Worm (Caenorhabditis elegans) whole organism, midembryonic: ENCODE results near the gene F54B11.10.

ENCODE experiments used
- T22C8.4 ChIP-seq: fragments of 200-800 bp; sonication (Bioruptor generic); IDR thresholded peaks from 2 replicates; pipeline ENCODE4 v1.3.6; 2022; ENCODE audit warnings: missing genetic modification characterization, missing compliant biosample characterization
- cog-1 ChIP-seq: sonication (generic microtip); optimal IDR thresholded peaks from 2 replicates; lab custom pipeline; 2016; ENCODE audit warnings: missing genetic modification characterization, missing compliant biosample characterization
- flt-1 ChIP-seq: fragments of 200-800 bp; sonication (Bioruptor generic); IDR thresholded peaks from 2 replicates; pipeline ENCODE4 v1.3.6; 2022; ENCODE audit warnings: missing genetic modification characterization, missing compliant biosample characterization
- klf-2 ChIP-seq: fragments of 200-800 bp; sonication (Bioruptor generic); conservative IDR thresholded peaks from 2 replicates; pipeline ENCODE4 v1.3.6; 2022; ENCODE audit warnings: missing genetic modification reagents, missing genetic modification characterization, missing compliant biosample characterization
- med-1 ChIP-seq: sonication (generic microtip); optimal IDR thresholded peaks from 2 replicates; lab custom pipeline; 2017; ENCODE audit warnings: missing genetic modification characterization, mild to moderate bottlenecking, missing compliant biosample characterization, antibody characterized with exemption, missing genetic modification reagents; ENCODE audit not compliant: insufficient read depth
- ref-1 ChIP-seq: fragments of 200-800 bp; sonication (Bioruptor generic); conservative IDR thresholded peaks from 2 replicates; pipeline ENCODE4 v1.3.6; 2022; ENCODE audit warnings: missing genetic modification reagents, missing genetic modification characterization, missing compliant biosample characterization
- tab-1 ChIP-seq: fragments of 200-800 bp; sonication (Bioruptor generic); IDR thresholded peaks from 2 replicates; pipeline ENCODE4 v1.3.6; 2022; ENCODE audit warnings: missing genetic modification characterization, missing compliant biosample characterization
- ztf-23 ChIP-seq: fragments of 200-800 bp; sonication (Bioruptor generic); IDR thresholded peaks from 2 replicates; pipeline ENCODE4 v1.3.6; 2022; ENCODE audit warnings: missing genetic modification reagents, missing genetic modification characterization, missing compliant biosample characterization
- ztf-29 ChIP-seq: fragments of 200-800 bp; sonication (Bioruptor generic); IDR thresholded peaks from 2 replicates; pipeline ENCODE4 v1.3.6; 2022; ENCODE audit warnings: missing genetic modification reagents, missing genetic modification characterization, missing compliant biosample characterization

The F54B11.10 gene

DNA sequence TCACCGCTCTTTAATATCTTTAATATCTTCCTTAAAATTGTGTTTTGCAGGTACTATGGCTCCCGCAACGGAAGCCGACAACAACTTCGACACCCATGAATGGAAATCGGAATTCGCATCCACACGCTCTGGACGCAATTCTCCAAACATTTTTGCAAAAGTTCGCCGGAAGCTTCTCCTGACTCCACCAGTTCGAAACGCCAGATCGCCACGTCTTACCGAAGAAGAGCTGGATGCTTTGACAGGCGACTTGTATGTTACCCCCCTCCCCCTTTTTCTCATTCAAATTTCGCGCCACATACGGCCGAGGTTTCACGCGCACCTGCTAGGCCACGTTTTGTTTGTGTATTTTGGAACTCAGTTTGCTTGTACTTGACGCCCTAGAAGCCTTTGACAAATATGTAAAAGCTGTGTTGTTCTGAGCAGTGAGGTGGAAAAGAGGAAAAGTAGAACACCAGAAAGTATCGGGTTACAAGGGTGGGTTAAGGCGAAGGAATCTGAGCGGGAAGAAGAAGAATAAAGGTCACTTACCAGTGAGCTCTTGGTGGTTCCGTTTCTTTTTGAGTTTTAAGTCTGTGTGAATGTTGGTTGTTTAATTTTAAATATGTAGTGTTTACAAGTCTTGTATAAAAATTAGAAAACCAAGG is 2.9 kb downstream of the F54B11.10 start, which contains the start of gene unc-84:
TSS of gene unc-84 (plus strand) at position 51 of the 647 bp plus-strand sequence.
- TF ChIP-seq cog-1 (tag; lab: Kevin White, UChicago) = no peak
- TF ChIP-seq flt-1 (GFP tag; lab: Robert Waterston, UW) = peak; percentile 42; the same call in 1 of the 2 replicates
- TF ChIP-seq tab-1 (GFP tag; lab: Robert Waterston, UW) = 0 out of 2 replicates have a peak, but pooled peaks have one; percentile 39
- TF ChIP-seq med-1 = no peak
- no peak for TF ChIP-seq ref-1
- no peak for TF ChIP-seq ztf-29 (GFP tag; lab: Robert Waterston, UW)

DNA sequence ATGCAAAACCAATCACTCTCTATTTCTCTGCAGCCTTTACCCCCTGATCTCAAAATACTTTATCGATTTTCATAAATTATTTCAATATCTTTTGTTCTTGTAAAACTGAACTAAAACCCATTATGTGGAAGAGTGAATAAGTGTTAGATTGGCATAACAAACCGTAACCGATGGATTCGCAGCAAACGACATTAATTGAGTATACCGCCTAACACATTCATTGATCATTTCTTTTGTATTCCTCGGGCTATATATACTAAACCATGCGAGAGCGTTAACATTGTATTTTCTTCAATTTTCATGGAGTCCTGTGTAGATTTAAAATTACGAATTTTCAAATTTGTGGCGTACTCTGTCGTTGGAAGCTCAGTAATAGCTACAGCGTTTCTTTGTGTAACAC is 7.8 kb downstream of the F54B11.10 start, which contains the start of gene col-9:
TSS of gene col-9 (plus strand) at position 301 of the 400 bp plus-strand sequence.
- TF ChIP-seq flt-1 (GFP tag; lab: Robert Waterston, UW) = no peak

- TF ChIP-seq cog-1 (tag; lab: Kevin White, UChicago) (no peak), med-1 (no peak), klf-2 (GFP tag; lab: Robert Waterston, UW) (no peak), ztf-29 (GFP tag; lab: Robert Waterston, UW) (no peak), ref-1 (no peak), tab-1 (GFP tag; lab: Robert Waterston, UW) (no peak), ztf-23 (no peak), T22C8.4 (GFP tag; lab: Robert Waterston, UW) (no peak), flt-1 (GFP tag; lab: Robert Waterston, UW) (no peak)
Measured at ce11 chrX:13590688-13591087, 8.8 kb downstream of the F54B11.10 start.

- no peak for TF ChIP-seq ref-1
- TF ChIP-seq flt-1 (GFP tag; lab: Robert Waterston, UW) = no peak
- no peak for TF ChIP-seq tab-1 (GFP tag; lab: Robert Waterston, UW)
- no peak for TF ChIP-seq klf-2 (GFP tag; lab: Robert Waterston, UW)
Measured at ce11 chrX:13591175-13591574, 9.3 kb downstream of the F54B11.10 start, which contains the start of gene col-44. Gene col-44 (plus strand): TSS chrX:13591475.

DNA sequence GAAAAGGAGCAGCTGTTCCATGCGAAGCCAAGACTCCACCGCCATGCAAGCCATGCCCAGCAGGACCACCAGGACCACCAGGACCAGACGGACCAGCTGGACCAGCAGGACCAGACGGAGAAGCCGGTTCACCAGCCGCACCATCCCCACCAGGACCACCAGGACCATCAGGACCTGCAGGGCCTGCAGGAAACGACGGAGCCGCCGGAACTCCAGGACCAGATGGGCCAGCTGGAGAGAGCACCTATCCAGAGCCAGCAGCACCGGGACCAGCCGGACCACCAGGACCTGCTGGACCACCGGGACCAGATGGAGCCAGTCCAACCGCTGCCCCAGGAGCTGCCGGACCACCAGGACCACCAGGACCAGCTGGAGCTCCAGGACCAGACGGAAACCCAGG is 10.0 kb downstream of the F54B11.10 start:
- TF ChIP-seq ref-1 (no peak), cog-1 (tag; lab: Kevin White, UChicago) (no peak), flt-1 (GFP tag; lab: Robert Waterston, UW) (no peak), ztf-23 (no peak), T22C8.4 (GFP tag; lab: Robert Waterston, UW) (no peak), klf-2 (GFP tag; lab: Robert Waterston, UW) (no peak), med-1 (no peak), tab-1 (GFP tag; lab: Robert Waterston, UW) (no peak), ztf-29 (GFP tag; lab: Robert Waterston, UW) (no peak)

DNA sequence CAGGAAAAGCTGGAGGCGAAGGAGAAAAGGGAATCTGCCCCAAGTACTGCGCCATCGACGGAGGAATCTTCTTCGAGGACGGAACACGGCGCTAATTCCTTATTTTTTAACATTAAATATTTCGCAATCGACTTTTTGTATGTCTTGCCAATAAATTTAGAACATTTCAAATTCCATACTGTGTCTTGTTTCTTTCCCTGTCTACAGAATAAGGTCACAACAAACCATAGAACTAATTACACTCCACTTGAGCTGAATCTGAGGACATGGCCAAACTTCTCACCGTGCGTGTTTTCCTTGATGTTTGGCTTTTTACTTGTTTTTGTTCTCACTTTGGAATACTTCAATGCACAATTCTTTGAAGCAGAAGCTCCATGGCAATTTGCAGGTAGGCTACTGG is 10.4 kb downstream of the F54B11.10 start, which contains the start of gene F54B11.4:
TSS of gene F54B11.4 (plus strand) at position 301 of the 400 bp plus-strand sequence.
- TF ChIP-seq ztf-29 (GFP tag; lab: Robert Waterston, UW) = no peak
- TF ChIP-seq tab-1 (GFP tag; lab: Robert Waterston, UW) = no peak
- TF ChIP-seq med-1 = no peak
- no peak for TF ChIP-seq klf-2 (GFP tag; lab: Robert Waterston, UW)
- no peak for TF ChIP-seq ztf-23
- no peak for TF ChIP-seq cog-1 (tag; lab: Kevin White, UChicago)
- TF ChIP-seq ref-1 = no peak
- TF ChIP-seq flt-1 (GFP tag; lab: Robert Waterston, UW) = no peak
- no peak for TF ChIP-seq T22C8.4 (GFP tag; lab: Robert Waterston, UW)

DNA sequence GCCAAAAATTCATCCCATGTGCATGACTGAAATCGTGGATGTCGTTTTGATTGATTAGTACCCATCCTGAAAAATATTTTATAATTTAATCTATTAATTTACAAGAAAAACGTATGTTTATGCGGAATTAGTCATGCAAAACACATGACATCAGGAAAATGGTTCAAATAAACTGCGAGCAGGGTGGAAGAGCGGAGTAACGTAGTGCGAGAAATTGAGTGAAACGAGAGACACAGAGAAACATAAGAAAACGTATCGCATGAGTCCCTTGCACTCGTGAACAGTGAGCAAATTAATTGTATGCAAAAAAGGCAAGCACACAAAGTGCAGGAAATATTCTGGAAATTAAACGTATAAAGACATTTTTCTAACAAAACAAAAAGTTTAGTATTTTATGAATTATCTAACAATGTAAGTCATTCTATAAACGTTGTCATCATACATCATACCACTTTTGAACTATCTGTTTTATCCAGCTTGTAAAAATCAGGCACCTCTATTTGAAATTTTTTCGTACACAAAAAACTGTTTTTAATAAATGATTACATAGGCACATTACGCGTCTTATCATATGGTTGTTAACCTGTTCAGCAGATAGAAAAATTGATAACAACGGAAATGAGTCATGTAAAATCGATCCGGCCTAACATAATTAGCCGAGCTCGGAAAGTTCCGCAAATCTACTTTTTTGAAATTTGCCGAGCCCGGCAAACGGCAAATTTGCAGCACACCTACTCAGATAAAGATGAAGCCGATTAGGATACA is 14.3 kb downstream of the F54B11.10 start, which contains the start of gene F54B11.5:
TSS of gene F54B11.5 (minus strand) at position 66 of the 765 bp plus-strand sequence.
- peak; percentile 30 for TF ChIP-seq cog-1 (tag; lab: Kevin White, UChicago)
- TF ChIP-seq klf-2 (GFP tag; lab: Robert Waterston, UW) = no peak
- no peak for TF ChIP-seq ztf-23
- no peak for TF ChIP-seq ztf-29 (GFP tag; lab: Robert Waterston, UW)
- no peak for TF ChIP-seq ref-1
- 0 out of 2 replicates have a peak, but pooled peaks have one; percentile 9 for TF ChIP-seq flt-1 (GFP tag; lab: Robert Waterston, UW)
- no peak for TF ChIP-seq med-1
- TF ChIP-seq tab-1 (GFP tag; lab: Robert Waterston, UW) = no peak
- TF ChIP-seq T22C8.4 (GFP tag; lab: Robert Waterston, UW) = no peak

- no peak for TF ChIP-seq tab-1 (GFP tag; lab: Robert Waterston, UW)
- TF ChIP-seq klf-2 (GFP tag; lab: Robert Waterston, UW) = no peak
- no peak for TF ChIP-seq ref-1
- peak; percentile 63 for TF ChIP-seq flt-1 (GFP tag; lab: Robert Waterston, UW)
- TF ChIP-seq ztf-29 (GFP tag; lab: Robert Waterston, UW) = no peak
- TF ChIP-seq med-1 = no peak
- TF ChIP-seq cog-1 (tag; lab: Kevin White, UChicago) = peak; percentile 19
- peak; percentile 53; the same call in 1 of the 2 replicates for TF ChIP-seq ztf-23
Measured at ce11 chrX:13598021-13598499, 16.1 kb downstream of the F54B11.10 start, which contains the start of gene bra-1. Gene bra-1 (plus strand): TSS chrX:13598449.

DNA sequence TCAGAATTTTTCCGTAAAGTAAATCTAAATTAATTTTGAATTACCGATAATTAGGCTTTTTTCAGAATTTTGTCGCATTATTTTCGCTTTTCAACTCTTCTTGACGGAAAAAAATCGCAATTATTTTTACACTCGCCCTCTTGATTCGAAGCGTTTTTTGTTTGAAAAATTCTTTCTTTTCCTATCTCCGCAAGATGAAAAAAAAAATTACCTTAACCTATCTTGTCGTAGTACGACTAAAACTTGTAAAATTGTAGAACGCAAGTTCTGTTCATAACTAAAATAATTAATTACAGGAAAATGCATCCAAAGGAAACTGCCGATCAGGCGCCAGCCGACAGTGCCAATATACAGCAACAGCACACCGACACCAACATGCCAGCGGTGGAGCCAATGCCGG is 18.2 kb downstream of the F54B11.10 start, which contains the start of gene F54B11.7:
TSS of gene F54B11.7 (plus strand) at position 301 of the 400 bp plus-strand sequence.
- TF ChIP-seq flt-1 (GFP tag; lab: Robert Waterston, UW) (no peak), ref-1 (no peak), med-1 (no peak), T22C8.4 (GFP tag; lab: Robert Waterston, UW) (no peak), cog-1 (tag; lab: Kevin White, UChicago) (no peak), tab-1 (GFP tag; lab: Robert Waterston, UW) (no peak), klf-2 (GFP tag; lab: Robert Waterston, UW) (no peak)
